Worm (Caenorhabditis elegans): Measurements from ENCODE around the gene C07A12.7.

DNA sequence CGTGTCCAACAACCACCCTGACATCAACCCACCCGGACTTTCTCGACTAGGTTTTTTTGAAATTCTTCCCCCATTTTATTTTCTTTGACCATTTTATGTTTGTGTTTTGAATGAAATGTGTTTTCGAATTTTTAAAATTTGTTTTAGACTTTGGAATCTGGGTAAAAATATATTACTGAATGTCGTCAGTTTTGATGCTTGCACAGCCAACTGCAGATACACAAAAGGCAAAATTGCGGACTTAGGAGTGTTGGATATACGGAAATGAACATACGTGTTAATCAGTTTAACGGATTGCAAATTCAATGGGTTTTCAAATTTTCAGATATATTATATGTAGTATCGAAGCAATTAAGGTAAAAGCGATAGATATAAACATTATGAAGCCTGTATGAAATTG, 5.2 kb downstream of the C07A12.7 start:
- TF ChIP-seq lin-32 (GFP tag; optimal IDR thresholded peaks at IDR 0.05) (no peak), lin-13 (tag; optimal IDR thresholded peaks at IDR 0.05) (no peak), ces-1 (GFP tag; optimal IDR thresholded peaks at IDR 0.05) (peak; percentile 53), pha-4 (tag; optimal IDR thresholded peaks at IDR 0.05) (no peak), ztf-11 (tag; optimal IDR thresholded peaks at IDR 0.05) (no peak), nhr-28 (tag; optimal IDR thresholded peaks at IDR 0.05) (no peak), nhr-237 (tag; optimal IDR thresholded peaks at IDR 0.05) (no peak)

All from whole organism, mixed stage, embryonic.